Fruit fly (Drosophila melanogaster) whole organism, embryonic: ENCODE data around the gene CG44040.

Experiments used
- B-H1 ChIP-seq: fragments of 200-800 bp; sonication (Bioruptor generic); IDR thresholded peaks from 3 replicates; pipeline ENCODE4 v1.3.6; 2022; ENCODE audit warnings: missing biosample characterization, missing genetic modification characterization
- CG10462 ChIP-seq: fragments of 200-800 bp; sonication (Bioruptor generic); optimal IDR thresholded peaks from 2 replicates; lab custom pipeline; 2016; ENCODE audit warnings: missing biosample characterization, missing genetic modification characterization
- CG10654 ChIP-seq: fragments of 200-800 bp; sonication (Bioruptor generic); optimal IDR thresholded peaks from 2 replicates; lab custom pipeline; 2016; ENCODE audit warnings: missing biosample characterization, missing genetic modification characterization
- CG12942 ChIP-seq: fragments of 200-800 bp; sonication (Bioruptor generic); optimal IDR thresholded peaks from 3 replicates; lab custom pipeline; 2016; ENCODE audit warnings: missing biosample characterization, missing genetic modification characterization
- CG1602 ChIP-seq: fragments of 200-800 bp; sonication (Bioruptor generic); optimal IDR thresholded peaks from 3 replicates; lab custom pipeline; 2016; ENCODE audit warnings: missing biosample characterization, missing genetic modification characterization
- CG16813 ChIP-seq: fragments of 200-800 bp; sonication (Bioruptor generic); IDR thresholded peaks from 3 replicates; pipeline ENCODE4 v1.3.6; 2022; ENCODE audit warnings: missing biosample characterization, missing genetic modification characterization; ENCODE audit not compliant: partially characterized antibody
- CG17328 ChIP-seq: fragments of 200-800 bp; sonication (Bioruptor generic); IDR thresholded peaks from 2 replicates; pipeline ENCODE4 v1.3.6; 2022; ENCODE audit warnings: missing biosample characterization, missing genetic modification characterization
- CG17612 ChIP-seq: fragments of 200-800 bp; sonication (Bioruptor generic); IDR thresholded peaks from 2 replicates; pipeline ENCODE4 v1.3.6; 2022; ENCODE audit warnings: missing biosample characterization, missing genetic modification characterization
- CG18619 ChIP-seq: fragments of 200-800 bp; sonication (Bioruptor generic); optimal IDR thresholded peaks from 3 replicates; lab custom pipeline; 2017; ENCODE audit warnings: missing biosample characterization, mild to moderate bottlenecking, missing genetic modification characterization
- CG3065 ChIP-seq: fragments of 200-800 bp; sonication (Bioruptor generic); optimal IDR thresholded peaks from 2 replicates; lab custom pipeline; 2016; ENCODE audit warnings: missing biosample characterization, missing genetic modification characterization
- CG3163 ChIP-seq: fragments of 200-800 bp; sonication (Bioruptor generic); optimal IDR thresholded peaks from 3 replicates; lab custom pipeline; 2016; ENCODE audit warnings: missing biosample characterization, missing genetic modification characterization
- CG32532 ChIP-seq: fragments of 200-800 bp; sonication (Bioruptor generic); IDR thresholded peaks from 2 replicates; pipeline ENCODE4 v1.3.6; 2022; ENCODE audit warnings: missing biosample characterization, missing genetic modification characterization
- CG32767 ChIP-seq: fragments of 200-800 bp; sonication (Bioruptor generic); IDR thresholded peaks from 2 replicates; pipeline ENCODE4 v1.3.6; 2022; ENCODE audit warnings: missing biosample characterization, missing genetic modification characterization
- CG32772 ChIP-seq: fragments of 200-800 bp; sonication (Bioruptor generic); IDR thresholded peaks from 2 replicates; pipeline ENCODE4 v1.3.6; 2022; ENCODE audit warnings: missing biosample characterization, missing genetic modification characterization
- CG3407 ChIP-seq: fragments of 200-800 bp; sonication (Bioruptor generic); optimal IDR thresholded peaks from 2 replicates; lab custom pipeline; 2018; ENCODE audit warnings: missing biosample characterization, mild to moderate bottlenecking, missing genetic modification characterization
- CG34224 ChIP-seq: fragments of 200-800 bp; sonication (Bioruptor generic); IDR thresholded peaks from 3 replicates; pipeline ENCODE4 v1.3.6; 2022; ENCODE audit warnings: missing biosample characterization, missing genetic modification characterization; ENCODE audit not compliant: partially characterized antibody
- CG6272 ChIP-seq: fragments of 200-800 bp; sonication (Bioruptor generic); IDR thresholded peaks from 2 replicates; pipeline ENCODE4 v1.3.6; 2022; ENCODE audit warnings: missing biosample characterization, missing genetic modification characterization
- CG7556 ChIP-seq: fragments of 200-800 bp; sonication (Bioruptor generic); optimal IDR thresholded peaks from 2 replicates; lab custom pipeline; 2017; ENCODE audit warnings: missing biosample characterization, mild to moderate bottlenecking, missing genetic modification characterization
- CG7987 ChIP-seq: fragments of 200-800 bp; sonication (Bioruptor generic); optimal IDR thresholded peaks from 2 replicates; lab custom pipeline; 2018; ENCODE audit warnings: missing biosample characterization, mild to moderate bottlenecking, missing genetic modification characterization, moderate library complexity
- CG9932 ChIP-seq: fragments of 200-800 bp; sonication (Bioruptor generic); IDR thresholded peaks from 2 replicates; pipeline ENCODE4 v1.3.6; 2022; ENCODE audit warnings: missing biosample characterization, missing genetic modification characterization
- Dip3 ChIP-seq: fragments of 200-800 bp; sonication (Bioruptor generic); optimal IDR thresholded peaks from 3 replicates; lab custom pipeline; 2016; ENCODE audit warnings: missing biosample characterization, missing genetic modification characterization
- ERR ChIP-seq: fragments of 200-800 bp; sonication (Bioruptor generic); optimal IDR thresholded peaks from 2 replicates; lab custom pipeline; 2016; ENCODE audit warnings: missing biosample characterization, missing genetic modification characterization
- Ets97D ChIP-seq: fragments of 200-800 bp; sonication (Bioruptor generic); optimal IDR thresholded peaks from 3 replicates; lab custom pipeline; 2016; ENCODE audit warnings: missing biosample characterization, missing genetic modification characterization
- Mrtf ChIP-seq: fragments of 200-800 bp; sonication (Bioruptor generic); IDR thresholded peaks from 3 replicates; pipeline ENCODE4 v1.3.6; 2022; ENCODE audit warnings: missing biosample characterization, missing genetic modification characterization
- Opbp ChIP-seq: fragments of 200-800 bp; sonication (Bioruptor generic); IDR thresholded peaks from 3 replicates; pipeline ENCODE4 v1.3.6; 2022; ENCODE audit warnings: missing biosample characterization, missing genetic modification characterization; ENCODE audit not compliant: partially characterized antibody
- Pdp1 ChIP-seq, 2 experiments: fragments of 200-800 bp; sonication (Bioruptor generic); optimal IDR thresholded peaks; 3 replicates each; lab custom pipeline; 2016; ENCODE audit warnings: missing biosample characterization in 2 of 2, missing genetic modification characterization in 2 of 2, mild to moderate bottlenecking in 1 of 2, moderate library complexity in 1 of 2
- Stat92E ChIP-seq, 3 experiments: fragments of >200 bp in 2 of 3; fragments of 200-800 bp in 1 of 3; sonication (Bioruptor generic) in 1 of 3; optimal IDR thresholded peaks; 2 replicates each; lab custom pipeline; 2017 to 2019; ENCODE audit warnings: missing biosample characterization in 3 of 3, missing genetic modification characterization in 3 of 3, mild to moderate bottlenecking in 1 of 3, moderate library complexity in 1 of 3
- Xbp1 ChIP-seq: fragments of 200-800 bp; sonication (Bioruptor generic); optimal IDR thresholded peaks from 3 replicates; lab custom pipeline; 2016; ENCODE audit warnings: missing biosample characterization, mild to moderate bottlenecking, missing genetic modification characterization
- bbx ChIP-seq: fragments of 200-800 bp; sonication (Bioruptor generic); IDR thresholded peaks from 2 replicates; pipeline ENCODE4 v1.3.6; 2022; ENCODE audit warnings: missing biosample characterization, missing genetic modification characterization; ENCODE audit not compliant: partially characterized antibody
- crol ChIP-seq: fragments of 200-800 bp; sonication (Bioruptor generic); IDR thresholded peaks from 2 replicates; pipeline ENCODE4 v1.3.6; 2022; ENCODE audit warnings: missing biosample characterization, missing genetic modification characterization
- dati ChIP-seq: fragments of 200-800 bp; sonication (Bioruptor generic); IDR thresholded peaks from 2 replicates; pipeline ENCODE4 v1.3.6; 2022; ENCODE audit warnings: missing biosample characterization, missing genetic modification characterization
- dmrt99B ChIP-seq: fragments of 200-800 bp; sonication (Bioruptor generic); optimal IDR thresholded peaks from 2 replicates; lab custom pipeline; 2018; ENCODE audit warnings: missing biosample characterization, mild to moderate bottlenecking, missing genetic modification characterization, moderate library complexity
- emc ChIP-seq: fragments of 200-800 bp; sonication (Bioruptor generic); optimal IDR thresholded peaks from 2 replicates; lab custom pipeline; 2016; ENCODE audit warnings: missing biosample characterization, missing genetic modification characterization
- ewg ChIP-seq: fragments of 200-800 bp; sonication (Bioruptor generic); optimal IDR thresholded peaks from 3 replicates; lab custom pipeline; 2017; ENCODE audit warnings: mild to moderate bottlenecking, missing biosample characterization, missing genetic modification reagents, missing genetic modification characterization
- exex ChIP-seq: fragments of 200-800 bp; sonication (Bioruptor generic); optimal IDR thresholded peaks from 4 replicates; lab custom pipeline; 2018; ENCODE audit warnings: missing biosample characterization, mild to moderate bottlenecking, missing genetic modification characterization, moderate library complexity
- grau ChIP-seq: fragments of 200-800 bp; optimal IDR thresholded peaks from 3 replicates; lab custom pipeline; 2019; ENCODE audit warnings: missing biosample characterization, mild to moderate bottlenecking, missing genetic modification characterization, moderate library complexity
- lilli ChIP-seq: fragments of 200-800 bp; sonication (Bioruptor generic); optimal IDR thresholded peaks from 3 replicates; lab custom pipeline; 2016; ENCODE audit warnings: missing biosample characterization, missing genetic modification characterization
- p53 ChIP-seq: fragments of 200-800 bp; sonication (Bioruptor generic); optimal IDR thresholded peaks from 2 replicates; lab custom pipeline; 2016; ENCODE audit warnings: missing biosample characterization, missing genetic modification characterization
- slbo ChIP-seq: fragments of 200-800 bp; sonication (Bioruptor generic); IDR thresholded peaks from 2 replicates; pipeline ENCODE4 v1.3.6; 2022; ENCODE audit warnings: missing biosample characterization, missing genetic modification characterization
- sug ChIP-seq: fragments of 200-800 bp; optimal IDR thresholded peaks from 2 replicates; lab custom pipeline; 2019; ENCODE audit warnings: missing biosample characterization, mild to moderate bottlenecking, missing genetic modification characterization, moderate library complexity
- tio ChIP-seq: fragments of 200-800 bp; sonication (Bioruptor generic); optimal IDR thresholded peaks from 2 replicates; lab custom pipeline; 2017; ENCODE audit warnings: missing biosample characterization, missing genetic modification characterization, inconsistent platforms
- tll ChIP-seq, 2 experiments: fragments of 200-800 bp in 1 of 2; fragments of >200 bp in 1 of 2; sonication (Bioruptor generic) in 1 of 2; optimal IDR thresholded peaks; 2 replicates each; lab custom pipeline; 2017 to 2019; ENCODE audit warnings: missing biosample characterization in 2 of 2, missing genetic modification characterization in 2 of 2, mild to moderate bottlenecking in 1 of 2, moderate library complexity in 1 of 2
- zf30C ChIP-seq: fragments of 200-800 bp; sonication (Bioruptor generic); optimal IDR thresholded peaks from 3 replicates; lab custom pipeline; 2018; ENCODE audit warnings: missing biosample characterization, mild to moderate bottlenecking, missing genetic modification characterization

CG44040 gene

dm6 chr3R:15332994-15333393 lies 12.8 kb downstream of the CG44040 start, which contains the start of the genes Fkbp39 and Cyfip (continued):
- TF ChIP-seq Mrtf (GFP tag; lab: Robert Waterston, UW): no peak
- peak; percentile 7 for TF ChIP-seq CG7556 (GFP tag; lab: Kevin White, UChicago)
- no peak for TF ChIP-seq CG17612 (GFP tag; lab: Robert Waterston, UW)
- no peak for TF ChIP-seq B-H1
- peak; percentile 27 for TF ChIP-seq zf30C (GFP tag; lab: Kevin White, UChicago)
- peak; percentile 96 for TF ChIP-seq ewg (GFP tag; lab: Kevin White, UChicago)
- TF ChIP-seq CG32532: peak; percentile 64
- TF ChIP-seq CG9932 (GFP tag; lab: Robert Waterston, UW): peak; percentile 71
- TF ChIP-seq CG3163 (GFP tag; lab: Kevin White, UChicago): peak; percentile 39
- no peak for TF ChIP-seq dmrt99B (tag; lab: Kevin White, UChicago)
- TF ChIP-seq CG32767 (GFP tag; lab: Robert Waterston, UW): peak; percentile 31; the same call in 1 of the 2 replicates
- TF ChIP-seq p53 (GFP tag; lab: Kevin White, UChicago): peak; percentile 62
- no peak for TF ChIP-seq emc
- no peak for TF ChIP-seq CG10462 (GFP tag; lab: Kevin White, UChicago)
- peak in 1 of 2 experiments; percentile 11 for TF ChIP-seq tll (GFP tag; optimal IDR thresholded peaks at IDR 0.05; lab: Kevin White, UChicago)
- TF ChIP-seq CG16813 (GFP tag; lab: Robert Waterston, UW): peak; percentile 74
- 0 out of 2 replicates have a peak, but pooled peaks have one; percentile 5 for TF ChIP-seq crol (GFP tag; lab: Robert Waterston, UW)
- peak; percentile 83 for TF ChIP-seq Opbp (GFP tag; lab: Robert Waterston, UW)
- peak; percentile 56 for TF ChIP-seq CG7987 (GFP tag; lab: Kevin White, UChicago)
- TF ChIP-seq Xbp1: peak; percentile 65
- peak in 1 of 3 experiments; percentile 61 for TF ChIP-seq Stat92E (GFP tag; optimal IDR thresholded peaks at IDR 0.05; lab: Kevin White, UChicago)
- peak; percentile 82 for TF ChIP-seq CG34224 (GFP tag; lab: Robert Waterston, UW)
- peak; percentile 21 for TF ChIP-seq Dip3 (GFP tag; lab: Kevin White, UChicago)
- no peak for TF ChIP-seq CG3065
- TF ChIP-seq CG17328: peak; percentile 24; the same call in 1 of the 2 replicates
- TF ChIP-seq CG10654: peak; percentile 10
- TF ChIP-seq bbx (GFP tag; lab: Robert Waterston, UW): peak; percentile 75
- peak; percentile 95 for TF ChIP-seq Ets97D (GFP tag; lab: Kevin White, UChicago)
- peak; percentile 48 for TF ChIP-seq grau (tag; lab: Kevin White, UChicago)
- TF ChIP-seq tio: no peak
- peak; percentile 78 for TF ChIP-seq CG32772 (GFP tag; lab: Robert Waterston, UW)
- peak; percentile 74 for TF ChIP-seq lilli (GFP tag; lab: Kevin White, UChicago)
- TF ChIP-seq slbo (GFP tag; lab: Robert Waterston, UW): peak; percentile 76
- TF ChIP-seq ERR (GFP tag; lab: Kevin White, UChicago): peak; percentile 62
- TF ChIP-seq CG12942 (GFP tag; lab: Kevin White, UChicago): peak; percentile 8
- peak; percentile 43; the same call in 1 of the 2 replicates for TF ChIP-seq CG6272 (GFP tag; lab: Robert Waterston, UW)
- no peak for TF ChIP-seq dati (GFP tag; lab: Robert Waterston, UW)
- peak; percentile 30 to 90 for TF ChIP-seq Pdp1 (GFP tag; optimal IDR thresholded peaks at IDR 0.05; lab: Kevin White, UChicago)

dm6 chr3R:15339111-15339510 lies 18.9 kb downstream of the CG44040 start:
- TF ChIP-seq CG1602 (GFP tag; lab: Kevin White, UChicago): no peak
- no peak for TF ChIP-seq CG18619 (GFP tag; lab: Kevin White, UChicago)
- TF ChIP-seq CG3407: no peak
- peak; percentile 84 for TF ChIP-seq sug (tag; lab: Kevin White, UChicago)
- TF ChIP-seq exex (tag; lab: Kevin White, UChicago): peak; percentile 82
